Worm (Caenorhabditis elegans) whole organism, L4/young adult: ENCODE measurements around the gene dro-1.

Experiments used
- W03F9.2 ChIP-seq: fragments of 150-350 bp; optimal IDR thresholded peaks from 2 replicates; lab custom pipeline; 2014; ENCODE audit warnings: missing biosample characterization, missing genetic modification characterization
- dao-5 ChIP-seq: sonication (generic microtip); optimal IDR thresholded peaks from 2 replicates; lab custom pipeline; 2016; ENCODE audit warnings: missing genotype, missing genetic modification characterization, moderate library complexity, missing compliant biosample characterization

- TF ChIP-seq dao-5 (tag; lab: Kevin White, UChicago), result no peak
- no peak for TF ChIP-seq W03F9.2
Measured at ce11 chrIII:13302578-13302977, 39.9 kb upstream of the dro-1 start.
